Fruit fly (Drosophila melanogaster): ENCODE results near the gene CG32713.

The CG32713 gene

DNA sequence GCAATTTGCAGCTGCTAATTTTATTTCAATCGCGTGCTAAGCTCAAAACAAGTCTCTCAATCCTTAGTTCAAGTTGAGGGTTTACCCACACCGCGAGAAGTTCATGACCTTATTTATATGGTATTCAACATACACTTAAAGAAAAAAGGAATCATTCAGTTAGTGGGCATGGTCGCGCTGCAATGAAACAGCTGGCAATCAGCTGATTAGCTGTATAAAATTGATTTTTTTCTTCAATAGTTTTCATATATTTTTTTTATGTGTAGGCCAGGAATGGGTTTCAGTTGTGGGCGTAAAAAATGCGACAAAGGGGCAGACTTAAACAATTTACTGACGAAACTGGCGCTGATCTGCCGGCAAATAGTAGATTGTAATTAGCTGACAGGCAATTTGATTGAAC is 41.7 kb upstream of the CG32713 start (continued):
- TF ChIP-seq esn (GFP tag; optimal IDR thresholded peaks at IDR 0.05), result no peak
- TF ChIP-seq Sox102F (GFP tag; optimal IDR thresholded peaks at IDR 0.05), result no peak
- no peak for TF ChIP-seq CG9139 (GFP tag; optimal IDR thresholded peaks at IDR 0.05)
- peak; percentile 1 for TF ChIP-seq Sox15 (GFP tag; optimal IDR thresholded peaks at IDR 0.05)
- TF ChIP-seq CG34406 (GFP tag; optimal IDR thresholded peaks at IDR 0.05), result no peak
- no peak for TF ChIP-seq CG8319 (GFP tag; optimal IDR thresholded peaks at IDR 0.05)
- TF ChIP-seq lz (GFP tag; optimal IDR thresholded peaks at IDR 0.05), result no peak
- peak; percentile 2 for TF ChIP-seq CG6792 (GFP tag; optimal IDR thresholded peaks at IDR 0.05)
- TF ChIP-seq fd59A (GFP tag; optimal IDR thresholded peaks at IDR 0.05), result no peak
- 0 out of 3 replicates have a peak, but pooled peaks have one; percentile 41 for TF ChIP-seq eg (GFP tag; IDR thresholded peaks at IDR 0.05)
- TF ChIP-seq Smox (GFP tag; optimal IDR thresholded peaks at IDR 0.05), result no peak
- TF ChIP-seq CG6163 (GFP tag; IDR thresholded peaks at IDR 0.05), result peak; percentile 52; the same call in 2 of the 3 replicates
- peak; percentile 4 for TF ChIP-seq CG31627 (GFP tag; optimal IDR thresholded peaks at IDR 0.05)
- no peak for TF ChIP-seq Met (GFP tag; optimal IDR thresholded peaks at IDR 0.05)
- TF ChIP-seq cyc (GFP tag; optimal IDR thresholded peaks at IDR 0.05), result no peak
- TF ChIP-seq acj6 (GFP tag; optimal IDR thresholded peaks at IDR 0.05), result peak; percentile 40
- no peak for TF ChIP-seq CG15336 (GFP tag; IDR thresholded peaks at IDR 0.05)
- no peak for TF ChIP-seq Gug (GFP tag; IDR thresholded peaks at IDR 0.05)
- no peak for TF ChIP-seq CG3919 (GFP tag; optimal IDR thresholded peaks at IDR 0.05)
- TF ChIP-seq CG8632 (GFP tag; optimal IDR thresholded peaks at IDR 0.05), result no peak
- peak; percentile 54 for TF ChIP-seq Eip78C (GFP tag)
- no peak for TF ChIP-seq CG4318 (GFP tag; optimal IDR thresholded peaks at IDR 0.05)
- no peak for TF ChIP-seq salr (GFP tag; optimal IDR thresholded peaks at IDR 0.05)
- no peak for TF ChIP-seq Ets21C (GFP tag; optimal IDR thresholded peaks at IDR 0.05)
- TF ChIP-seq CG6276 (GFP tag; optimal IDR thresholded peaks at IDR 0.05), result no peak
- TF ChIP-seq Lpt (GFP tag; optimal IDR thresholded peaks at IDR 0.05), result no peak
- TF ChIP-seq CG11294 (GFP tag; IDR thresholded peaks at IDR 0.05), result 0 out of 2 replicates have a peak, but pooled peaks have one; percentile 18
- TF ChIP-seq CG11902 (GFP tag; optimal IDR thresholded peaks at IDR 0.05), result no peak
- TF ChIP-seq Eip75B (GFP tag; optimal IDR thresholded peaks at IDR 0.05), result no peak
- TF ChIP-seq svp (GFP tag), result no peak
- TF ChIP-seq CG6808 (GFP tag; optimal IDR thresholded peaks at IDR 0.05), result no peak
- no peak for TF ChIP-seq fd85E (GFP tag; optimal IDR thresholded peaks at IDR 0.05)
- TF ChIP-seq CG11762 (GFP tag; optimal IDR thresholded peaks at IDR 0.05; ENCODE audit: insufficient read depth), result no peak
- TF ChIP-seq achi (GFP tag; optimal IDR thresholded peaks at IDR 0.05), result peak; percentile 16
- no peak for TF ChIP-seq CG8119 (GFP tag; IDR thresholded peaks at IDR 0.05)

DNA sequence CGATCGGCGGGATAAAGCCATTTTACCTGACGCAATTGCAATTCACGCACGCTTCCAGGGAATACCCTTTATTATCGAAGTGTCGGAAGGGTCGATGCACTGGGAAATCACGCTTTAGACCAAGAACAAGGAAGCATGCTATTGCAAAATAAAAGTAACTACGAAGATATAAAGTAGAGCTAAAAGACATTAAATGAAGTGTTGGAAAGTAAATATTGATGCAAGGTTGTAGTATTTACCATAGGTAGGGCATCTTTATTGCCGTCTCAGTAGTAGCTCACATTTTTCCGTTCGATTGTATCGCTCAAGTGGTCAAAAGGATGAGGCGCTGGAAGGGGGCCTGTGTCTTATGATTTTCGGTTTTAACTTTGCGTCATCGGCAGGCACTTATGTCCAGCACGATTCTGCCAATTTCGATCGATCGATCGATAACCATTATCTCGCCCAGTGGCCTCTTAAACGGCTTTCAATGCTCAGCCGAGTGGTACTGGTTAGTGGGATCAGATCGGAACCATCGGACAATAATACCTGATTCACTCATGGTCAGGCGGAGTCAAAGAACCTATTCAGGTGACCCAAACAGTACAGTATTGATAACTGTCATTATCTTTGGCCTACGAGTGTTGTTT is 40.3 kb upstream of the CG32713 start:
- TF ChIP-seq salr (GFP tag; optimal IDR thresholded peaks at IDR 0.05) (no peak), dac (GFP tag; optimal IDR thresholded peaks at IDR 0.05) (no peak), acj6 (GFP tag; optimal IDR thresholded peaks at IDR 0.05) (no peak), eg (GFP tag; IDR thresholded peaks at IDR 0.05) (no peak), CG11294 (GFP tag; IDR thresholded peaks at IDR 0.05) (no peak), net (GFP tag; optimal IDR thresholded peaks at IDR 0.05) (no peak), CG7368 (GFP tag; optimal IDR thresholded peaks at IDR 0.05) (no peak), Smox (GFP tag; optimal IDR thresholded peaks at IDR 0.05) (no peak), CG6276 (GFP tag; optimal IDR thresholded peaks at IDR 0.05) (no peak), Hr4 (GFP tag; optimal IDR thresholded peaks at IDR 0.05) (no peak), esn (GFP tag; optimal IDR thresholded peaks at IDR 0.05) (peak; percentile 31), CG11762 (GFP tag; optimal IDR thresholded peaks at IDR 0.05; ENCODE audit: insufficient read depth) (no peak), pdm3 (GFP tag; optimal IDR thresholded peaks at IDR 0.05) (peak; percentile 23), CG9139 (GFP tag; optimal IDR thresholded peaks at IDR 0.05) (no peak), topi (GFP tag; optimal IDR thresholded peaks at IDR 0.05) (peak; percentile 10), achi (GFP tag; optimal IDR thresholded peaks at IDR 0.05) (peak; percentile 0), Hr39 (GFP tag; optimal IDR thresholded peaks at IDR 0.05) (peak; percentile 7), Sox102F (GFP tag; optimal IDR thresholded peaks at IDR 0.05) (no peak), CG8632 (GFP tag; optimal IDR thresholded peaks at IDR 0.05) (peak; percentile 29), fd85E (GFP tag; optimal IDR thresholded peaks at IDR 0.05) (no peak), CG15336 (GFP tag; IDR thresholded peaks at IDR 0.05) (0 out of 2 replicates have a peak, but pooled peaks have one; percentile 22), lz (GFP tag; optimal IDR thresholded peaks at IDR 0.05) (peak; percentile 24), CG3032 (tag; optimal IDR thresholded peaks at IDR 0.05) (no peak), svp (GFP tag) (peak; percentile 50), CG6808 (GFP tag; optimal IDR thresholded peaks at IDR 0.05) (no peak), Lpt (GFP tag; optimal IDR thresholded peaks at IDR 0.05) (no peak), Met (GFP tag; optimal IDR thresholded peaks at IDR 0.05) (peak; percentile 17), cyc (GFP tag; optimal IDR thresholded peaks at IDR 0.05) (peak; percentile 20), CG6792 (GFP tag; optimal IDR thresholded peaks at IDR 0.05) (no peak), Ets21C (GFP tag; optimal IDR thresholded peaks at IDR 0.05) (no peak), CG11902 (GFP tag; optimal IDR thresholded peaks at IDR 0.05) (no peak), Blimp-1 (GFP tag; optimal IDR thresholded peaks at IDR 0.05) (no peak), CG8319 (GFP tag; optimal IDR thresholded peaks at IDR 0.05) (no peak), OdsH (GFP tag; optimal IDR thresholded peaks at IDR 0.05) (peak; percentile 3), CG6854 (GFP tag; optimal IDR thresholded peaks at IDR 0.05) (no peak), vri (GFP tag; optimal IDR thresholded peaks at IDR 0.05) (peak; percentile 49)
